Worm (Caenorhabditis elegans) whole organism, dauer: ENCODE measurements around the gene nhr-258.
"Not testable (repeated sequence)": the region's sequence is repeated elsewhere in the genome, so short reads cannot be mapped to it uniquely, and the experiment has no call there.

Experiments
- unc-62 ChIP-seq: sonication (generic microtip); optimal IDR thresholded peaks from 2 replicates; lab custom pipeline; 2017; ENCODE audit warnings: missing biosample characterization, missing genetic modification reagents, missing genetic modification characterization

nhr-258 gene

DNA sequence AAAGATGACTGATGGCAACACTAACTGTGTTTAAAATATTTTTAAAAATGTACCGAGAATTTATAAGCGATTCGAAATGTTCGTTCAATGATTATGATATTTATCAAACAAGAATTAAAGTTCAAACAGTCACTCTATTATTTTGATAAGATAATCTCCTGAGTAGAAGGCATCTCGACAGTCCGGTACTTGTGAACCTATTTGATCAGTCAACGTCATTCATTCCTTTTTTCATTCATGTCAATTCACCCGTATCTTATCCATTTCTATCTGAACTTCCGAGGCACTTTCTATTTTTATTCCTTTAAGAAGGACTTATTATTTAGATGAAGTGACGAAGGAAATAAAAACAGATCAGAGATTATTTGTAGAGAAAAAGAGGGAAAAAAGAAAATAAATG lies at the start of gene nhr-258:
Gene nhr-258, plus strand, starts transcription at position 365 of the 400 bp plus-strand sequence.
- no peak for TF ChIP-seq unc-62 (GFP tag; lab: Kevin White, UChicago)

DNA sequence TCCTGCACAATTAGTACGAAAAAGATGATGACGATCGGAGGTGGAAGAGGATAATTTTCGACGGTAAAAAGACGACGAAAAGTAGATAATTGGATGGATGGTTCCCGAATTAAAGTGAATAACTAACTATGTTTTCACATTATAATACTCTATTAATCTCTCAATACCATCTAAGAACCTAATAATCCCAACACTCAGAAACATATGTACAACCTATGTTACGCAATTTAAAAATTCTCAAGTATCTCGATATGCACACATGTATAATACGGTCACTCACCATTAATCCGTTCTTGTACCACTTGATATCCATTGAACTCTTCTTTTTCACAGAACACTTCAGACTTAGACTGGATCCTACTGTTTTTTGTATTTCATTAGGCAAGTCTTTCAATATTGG lies 44.0 kb upstream of the nhr-258 start:
- no peak for TF ChIP-seq unc-62 (GFP tag; lab: Kevin White, UChicago)

ce11 chrIV:8004019-8004418 lies 40.7 kb upstream of the nhr-258 start, which contains the start of gene rig-4:
TSS of gene rig-4 (minus strand) at chrIV:8004119.
- no peak for TF ChIP-seq unc-62 (GFP tag; lab: Kevin White, UChicago)

- TF ChIP-seq unc-62 (GFP tag; lab: Kevin White, UChicago): no peak
These were observed 39.4 kb upstream of the nhr-258 start for ce11 chrIV:8005376-8005775.

- no peak for TF ChIP-seq unc-62 (GFP tag; lab: Kevin White, UChicago)
These were observed 38.6 kb upstream of the nhr-258 start for ce11 chrIV:8006161-8006560.

DNA sequence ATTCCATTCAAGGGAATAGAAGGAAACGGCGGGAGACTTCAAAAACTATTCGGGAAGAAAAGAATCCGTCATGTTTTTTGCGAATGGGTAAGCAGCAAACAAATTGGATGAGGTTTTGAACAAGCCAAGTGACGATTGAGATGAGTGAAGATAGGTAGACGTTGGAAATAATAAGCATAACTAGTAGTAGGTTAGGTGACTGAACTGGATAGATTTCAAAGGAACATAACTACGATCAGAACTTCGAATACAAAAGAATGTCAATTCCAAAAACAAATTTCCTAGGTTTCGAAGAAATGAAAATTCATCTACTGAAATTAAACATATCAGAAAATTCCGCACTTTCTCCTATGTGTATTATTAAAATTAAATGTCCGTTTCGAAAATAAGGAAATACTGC lies 37.2 kb upstream of the nhr-258 start:
- TF ChIP-seq unc-62 (GFP tag; lab: Kevin White, UChicago): no peak

DNA sequence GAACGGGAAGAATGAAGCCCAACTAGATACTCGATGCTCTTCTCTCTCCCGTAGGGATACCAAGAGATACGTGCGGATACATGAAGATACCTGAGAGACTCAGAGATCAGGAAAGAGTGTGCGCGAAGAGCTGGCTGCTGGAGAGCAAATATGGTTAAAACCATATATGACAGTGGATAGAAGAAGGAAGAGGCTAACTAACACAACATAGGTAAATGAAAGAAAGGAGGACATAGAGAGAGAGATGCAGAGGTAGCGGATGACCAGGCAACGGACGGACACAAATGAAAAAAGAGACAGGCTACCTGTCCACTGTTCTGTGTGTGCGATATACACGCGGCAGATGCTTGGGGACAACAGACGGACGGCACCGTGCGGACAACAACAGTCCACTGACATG lies 36.6 kb upstream of the nhr-258 start:
- TF ChIP-seq unc-62 (GFP tag; lab: Kevin White, UChicago): no peak

DNA sequence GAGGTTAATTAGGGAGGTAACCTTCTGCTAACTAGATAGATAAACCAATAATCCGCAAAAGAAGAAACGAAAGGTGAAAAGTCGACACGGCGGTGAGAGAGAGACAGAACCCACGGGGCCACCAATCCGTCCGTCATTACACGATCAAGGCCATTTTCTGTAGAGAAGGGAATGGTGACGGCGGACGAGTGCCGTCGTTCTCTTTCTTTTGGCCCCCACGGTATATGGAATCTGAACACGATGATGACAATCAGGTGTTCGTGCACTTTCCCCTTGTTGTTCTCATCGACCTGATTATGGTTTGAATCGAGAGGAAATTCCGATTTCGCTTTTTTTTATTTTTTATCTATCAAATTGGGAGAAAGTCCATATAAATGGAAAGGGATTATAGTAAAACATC lies 35.4 kb upstream of the nhr-258 start:
- TF ChIP-seq unc-62 (GFP tag; lab: Kevin White, UChicago): no peak

DNA sequence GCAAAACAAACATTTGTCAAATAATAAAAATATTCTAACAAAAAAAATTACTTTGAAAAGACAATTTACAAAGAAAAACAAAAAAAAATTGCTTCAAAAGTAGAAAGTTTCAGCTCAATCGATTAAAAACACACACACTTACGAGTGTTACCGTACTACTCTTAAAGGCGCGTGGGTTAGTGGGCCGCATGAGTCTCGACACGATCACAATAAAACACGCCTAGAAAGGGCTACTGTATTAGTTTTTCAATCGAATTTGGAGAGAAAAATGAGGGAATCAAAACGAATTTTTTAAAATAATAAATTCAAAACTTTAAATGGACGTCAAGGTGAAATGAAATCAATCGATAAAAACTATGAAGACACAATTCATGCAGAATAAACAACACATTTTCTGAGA lies 34.2 kb upstream of the nhr-258 start:
- no peak for TF ChIP-seq unc-62 (GFP tag; lab: Kevin White, UChicago)

- no peak for TF ChIP-seq unc-62 (GFP tag; lab: Kevin White, UChicago)
These were observed 32.4 kb upstream of the nhr-258 start, which contains the start of gene Y42H9B.3 for ce11 chrIV:8012330-8012729. TSS of gene Y42H9B.3 (minus strand) at chrIV:8012430.

- TF ChIP-seq unc-62 (GFP tag; lab: Kevin White, UChicago): no peak
These were observed 30.9 kb upstream of the nhr-258 start, which contains the start of gene C26B2.8 for ce11 chrIV:8013849-8014248. TSS of gene C26B2.8 (plus strand) at chrIV:8014149.

- not testable (repeated sequence) for TF ChIP-seq unc-62 (GFP tag; lab: Kevin White, UChicago)
These were observed 28.9 kb upstream of the nhr-258 start, which contains the start of gene C26B2.7 for ce11 chrIV:8015726-8016312. TSS of gene C26B2.7 (plus strand) at chrIV:8016274.

DNA sequence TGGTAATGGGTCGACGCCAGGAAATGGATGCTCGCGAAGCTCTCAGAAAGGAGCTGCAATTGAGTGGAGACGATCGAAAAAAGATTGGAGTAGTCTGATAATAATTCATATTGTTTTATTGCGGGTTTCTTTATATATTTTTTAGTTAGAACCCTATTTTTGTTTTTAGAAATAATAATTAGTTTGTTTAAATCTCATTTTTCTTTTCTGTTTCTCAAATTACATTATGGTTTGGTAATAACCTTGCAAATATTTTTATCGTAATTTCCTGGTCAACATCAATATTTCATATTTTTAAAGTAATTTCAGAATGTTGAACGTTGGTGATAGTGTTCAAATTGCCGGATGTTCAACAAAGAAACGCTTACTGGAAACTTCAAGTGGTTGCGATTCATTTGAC lies 28.0 kb upstream of the nhr-258 start, which contains the start of gene elpc-4:
Gene elpc-4, plus strand, starts transcription at position 301 of the 400 bp plus-strand sequence.
- TF ChIP-seq unc-62 (GFP tag; lab: Kevin White, UChicago): no peak

DNA sequence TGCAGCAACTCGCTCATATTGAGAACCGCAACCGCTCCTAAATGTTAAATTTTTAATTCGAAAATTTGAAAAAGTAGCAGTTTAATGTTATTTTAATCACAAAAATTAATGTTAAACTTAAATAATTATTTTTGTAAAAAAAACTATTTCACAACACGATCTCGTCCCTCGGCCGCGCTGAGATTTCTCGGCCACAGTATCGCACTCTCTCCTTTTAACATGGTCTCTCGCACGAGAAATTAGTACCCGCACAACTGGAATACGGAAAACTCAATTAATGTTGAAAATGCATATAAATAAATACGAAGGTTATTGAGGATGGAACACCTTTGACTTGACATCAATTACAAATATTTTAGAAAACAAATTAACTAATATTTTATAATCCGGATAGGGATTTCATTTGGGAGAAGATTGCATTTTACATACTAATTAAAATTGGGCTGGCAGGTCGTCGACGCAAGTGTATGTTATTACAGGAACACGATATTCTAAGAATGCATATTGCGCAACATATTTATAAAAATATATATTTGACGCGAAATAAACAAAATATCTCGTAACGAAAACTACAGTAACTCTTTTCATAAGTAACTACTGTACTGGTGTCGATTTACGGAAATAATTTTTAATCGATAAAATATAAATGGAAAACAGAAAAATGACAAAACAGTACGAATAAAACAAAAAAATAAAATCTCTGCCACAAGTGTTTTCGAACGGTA lies 24.8 kb upstream of the nhr-258 start, which contains the start of gene dnc-4:
Gene dnc-4, minus strand, starts transcription at position 37 of the 725 bp plus-strand sequence.
- TF ChIP-seq unc-62 (GFP tag; lab: Kevin White, UChicago): no peak

- TF ChIP-seq unc-62 (GFP tag; lab: Kevin White, UChicago): no peak
These were observed 22.6 kb upstream of the nhr-258 start, which contains the start of gene C26B2.2 for ce11 chrIV:8022035-8022673. TSS of gene C26B2.2 (minus strand) at chrIV:8022122.

ce11 chrIV:8023861-8024260 lies 20.9 kb upstream of the nhr-258 start:
- TF ChIP-seq unc-62 (GFP tag; lab: Kevin White, UChicago): no peak
